Fruit fly (Drosophila melanogaster): ENCODE measurements around the gene ttk.

The ttk gene

DNA sequence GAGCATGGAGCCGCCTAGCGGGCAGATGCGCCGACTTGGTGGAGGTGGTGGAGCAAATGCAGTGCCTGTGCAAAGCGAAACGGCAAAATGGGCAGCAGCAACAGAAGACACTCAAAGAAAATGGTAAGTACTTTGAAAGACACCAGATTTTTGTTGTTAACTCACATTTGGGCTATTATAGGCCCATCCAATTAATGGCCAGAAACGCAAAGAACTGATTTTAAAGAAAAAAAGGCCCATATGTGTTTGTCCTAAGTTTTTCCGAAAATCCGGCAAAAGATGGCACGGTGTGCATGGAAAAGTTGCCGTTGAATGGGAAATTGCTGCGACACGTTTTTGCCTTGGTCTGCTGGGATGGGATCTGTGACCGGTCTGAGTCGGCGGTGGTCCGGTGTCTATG, 54.5 kb downstream of the ttk start:
- peak; percentile 91 for TF ChIP-seq Eip78C (GFP tag)
- TF ChIP-seq vri (GFP tag; optimal IDR thresholded peaks at IDR 0.05), result no peak
- TF ChIP-seq Ets96B (tag; optimal IDR thresholded peaks at IDR 0.05), result peak; percentile 56
- TF ChIP-seq Sox15 (GFP tag; optimal IDR thresholded peaks at IDR 0.05), result no peak
- TF ChIP-seq Gug (GFP tag; IDR thresholded peaks at IDR 0.05), result peak; percentile 65
- no peak for TF ChIP-seq Hr39 (GFP tag; optimal IDR thresholded peaks at IDR 0.05)
- peak; percentile 47 for TF ChIP-seq CG7368 (GFP tag; optimal IDR thresholded peaks at IDR 0.05)
- TF ChIP-seq OdsH (GFP tag; optimal IDR thresholded peaks at IDR 0.05), result peak; percentile 53
- peak; percentile 28; the same call in 1 of the 2 replicates for TF ChIP-seq CG11294 (GFP tag; IDR thresholded peaks at IDR 0.05)
- TF ChIP-seq CG9139 (GFP tag; optimal IDR thresholded peaks at IDR 0.05), result no peak
- no peak for TF ChIP-seq Smox (GFP tag; optimal IDR thresholded peaks at IDR 0.05)
- TF ChIP-seq CG6808 (GFP tag; optimal IDR thresholded peaks at IDR 0.05), result peak; percentile 19
- TF ChIP-seq fd59A (GFP tag; optimal IDR thresholded peaks at IDR 0.05), result no peak
- TF ChIP-seq CG31627 (GFP tag; optimal IDR thresholded peaks at IDR 0.05), result no peak
- TF ChIP-seq salr (GFP tag; optimal IDR thresholded peaks at IDR 0.05), result peak in 1 of 2 experiments; percentile 35
- TF ChIP-seq Hr38 (GFP tag; optimal IDR thresholded peaks at IDR 0.05), result no peak
- no peak for TF ChIP-seq CG8632 (GFP tag; optimal IDR thresholded peaks at IDR 0.05)
- TF ChIP-seq CG6276 (GFP tag; optimal IDR thresholded peaks at IDR 0.05), result peak; percentile 83
- TF ChIP-seq fd85E (GFP tag; optimal IDR thresholded peaks at IDR 0.05), result no peak
- TF ChIP-seq CG8119 (GFP tag; IDR thresholded peaks at IDR 0.05), result peak; percentile 86
- no peak for TF ChIP-seq Met (GFP tag; optimal IDR thresholded peaks at IDR 0.05)
- TF ChIP-seq CG16779 (tag; optimal IDR thresholded peaks at IDR 0.05), result peak; percentile 50
- TF ChIP-seq CG8319 (GFP tag; optimal IDR thresholded peaks at IDR 0.05), result no peak
- TF ChIP-seq Eip75B (GFP tag; optimal IDR thresholded peaks at IDR 0.05), result peak; percentile 35
- TF ChIP-seq CG4318 (GFP tag; optimal IDR thresholded peaks at IDR 0.05), result no peak
- TF ChIP-seq CG11902 (GFP tag; optimal IDR thresholded peaks at IDR 0.05), result no peak
- TF ChIP-seq esn (GFP tag; optimal IDR thresholded peaks at IDR 0.05), result no peak
- TF ChIP-seq topi (GFP tag; optimal IDR thresholded peaks at IDR 0.05), result peak; percentile 16
- TF ChIP-seq CG32006 (GFP tag; optimal IDR thresholded peaks at IDR 0.05), result peak; percentile 87
- TF ChIP-seq Blimp-1 (GFP tag; optimal IDR thresholded peaks at IDR 0.05), result no peak
- TF ChIP-seq achi (GFP tag; optimal IDR thresholded peaks at IDR 0.05), result peak; percentile 81
- no peak for TF ChIP-seq Ets21C (GFP tag; optimal IDR thresholded peaks at IDR 0.05)
- TF ChIP-seq dac (GFP tag; optimal IDR thresholded peaks at IDR 0.05), result peak; percentile 77
- peak; percentile 88 for TF ChIP-seq CG15336 (GFP tag; IDR thresholded peaks at IDR 0.05)
- peak; percentile 78 for TF ChIP-seq Hr4 (GFP tag; optimal IDR thresholded peaks at IDR 0.05)
- TF ChIP-seq CG11762 (GFP tag; optimal IDR thresholded peaks at IDR 0.05; ENCODE audit: insufficient read depth), result peak; percentile 62
- TF ChIP-seq CG34406 (GFP tag; optimal IDR thresholded peaks at IDR 0.05), result no peak
- no peak for TF ChIP-seq Sox102F (GFP tag; optimal IDR thresholded peaks at IDR 0.05)
- peak; percentile 24 for TF ChIP-seq CG10669 (GFP tag; optimal IDR thresholded peaks at IDR 0.05)
- peak; percentile 38 for TF ChIP-seq svp (GFP tag)
- TF ChIP-seq net (GFP tag; optimal IDR thresholded peaks at IDR 0.05), result peak; percentile 52
- TF ChIP-seq fkh (GFP tag; optimal IDR thresholded peaks at IDR 0.05), result no peak
- no peak for TF ChIP-seq Eip93F (GFP tag; optimal IDR thresholded peaks at IDR 0.05)
- peak; percentile 32 for TF ChIP-seq acj6 (GFP tag; optimal IDR thresholded peaks at IDR 0.05)
- peak; percentile 12 for TF ChIP-seq spab (GFP tag; optimal IDR thresholded peaks at IDR 0.05)
- TF ChIP-seq CG3919 (GFP tag; optimal IDR thresholded peaks at IDR 0.05), result peak; percentile 81
- no peak for TF ChIP-seq lz (GFP tag; optimal IDR thresholded peaks at IDR 0.05)
- no peak for TF ChIP-seq CG6854 (GFP tag; optimal IDR thresholded peaks at IDR 0.05)
- TF ChIP-seq pdm3 (GFP tag; optimal IDR thresholded peaks at IDR 0.05), result peak; percentile 57
- no peak for TF ChIP-seq cyc (GFP tag; optimal IDR thresholded peaks at IDR 0.05)
- peak; percentile 84 for TF ChIP-seq Lpt (GFP tag; optimal IDR thresholded peaks at IDR 0.05)
- peak in 1 of 2 experiments; percentile 6 for TF ChIP-seq ss (GFP tag; optimal IDR thresholded peaks at IDR 0.05)
- TF ChIP-seq eg (GFP tag; IDR thresholded peaks at IDR 0.05), result peak; percentile 88

Data from whole organism, prepupa.